Fruit fly (Drosophila melanogaster) whole organism, embryonic: ENCODE measurements around the gene CG3347.

Experiments used
- CG10366 ChIP-seq: fragments of 200-800 bp; sonication (Bioruptor generic); IDR thresholded peaks from 2 replicates; pipeline ENCODE4 v1.3.6; 2022; ENCODE audit warnings: missing biosample characterization, missing genetic modification characterization
- CG10654 ChIP-seq: fragments of 200-800 bp; sonication (Bioruptor generic); optimal IDR thresholded peaks from 2 replicates; lab custom pipeline; 2016; ENCODE audit warnings: missing biosample characterization, missing genetic modification characterization
- CG10979 ChIP-seq: fragments of 200-800 bp; sonication (Bioruptor generic); optimal IDR thresholded peaks from 2 replicates; lab custom pipeline; 2018; ENCODE audit warnings: missing biosample characterization, mild to moderate bottlenecking, missing genetic modification characterization, moderate library complexity
- CG11560 ChIP-seq: fragments of 200-800 bp; sonication (Bioruptor generic); IDR thresholded peaks from 3 replicates; pipeline ENCODE4 v1.3.6; 2022; ENCODE audit warnings: missing biosample characterization, missing genetic modification characterization
- CG18011 ChIP-seq: fragments of 200-800 bp; sonication (Bioruptor generic); optimal IDR thresholded peaks from 2 replicates; lab custom pipeline; 2017; ENCODE audit warnings: missing biosample characterization, missing genetic modification characterization, mild to moderate bottlenecking, moderate library complexity, missing genotype
- CG2889 ChIP-seq: fragments of 200-800 bp; sonication (Bioruptor generic); IDR thresholded peaks from 3 replicates; pipeline ENCODE4 v1.3.6; 2022; ENCODE audit warnings: missing biosample characterization, missing genetic modification characterization
- CG31388 ChIP-seq: fragments of 200-800 bp; sonication (Bioruptor generic); optimal IDR thresholded peaks from 2 replicates; lab custom pipeline; 2016; ENCODE audit warnings: missing biosample characterization, missing genetic modification characterization
- CG3163 ChIP-seq: fragments of 200-800 bp; sonication (Bioruptor generic); optimal IDR thresholded peaks from 3 replicates; lab custom pipeline; 2016; ENCODE audit warnings: missing biosample characterization, missing genetic modification characterization
- CG3726 ChIP-seq: fragments of 200-800 bp; sonication (Bioruptor generic); IDR thresholded peaks from 3 replicates; pipeline ENCODE4, ENCODE4 v1.3.6; 2022; ENCODE audit warnings: missing biosample characterization, missing genetic modification characterization
- CG4328 ChIP-seq: fragments of 200-800 bp; sonication (Bioruptor generic); optimal IDR thresholded peaks from 3 replicates; lab custom pipeline; 2017; ENCODE audit warnings: missing biosample characterization, missing genetic modification reagents, missing genetic modification characterization
- CG6683 ChIP-seq: fragments of 200-800 bp; sonication (Bioruptor generic); optimal IDR thresholded peaks from 2 replicates; lab custom pipeline; 2017; ENCODE audit warnings: missing biosample characterization, mild to moderate bottlenecking, missing genetic modification characterization, missing genetic modification reagents
- CG6765 ChIP-seq: fragments of 200-800 bp; sonication (Bioruptor generic); optimal IDR thresholded peaks from 3 replicates; lab custom pipeline; 2017; ENCODE audit warnings: missing biosample characterization, mild to moderate bottlenecking, missing genetic modification characterization
- CG8944 ChIP-seq: fragments of 200-800 bp; sonication (Bioruptor generic); optimal IDR thresholded peaks from 3 replicates; lab custom pipeline; 2016; ENCODE audit warnings: missing biosample characterization, missing genetic modification characterization
- Chrac-16 ChIP-seq: fragments of 200-800 bp; sonication (Bioruptor generic); optimal IDR thresholded peaks from 3 replicates; lab custom pipeline; 2016; ENCODE audit warnings: missing biosample characterization, missing genetic modification characterization
- Dbx ChIP-seq: fragments of 200-800 bp; sonication (Bioruptor generic); IDR thresholded peaks from 3 replicates; pipeline ENCODE4 v1.3.6; 2022; ENCODE audit warnings: missing biosample characterization, missing genetic modification characterization
- Dip3 ChIP-seq: fragments of 200-800 bp; sonication (Bioruptor generic); optimal IDR thresholded peaks from 3 replicates; lab custom pipeline; 2016; ENCODE audit warnings: missing biosample characterization, missing genetic modification characterization
- HLH54F ChIP-seq: fragments of 200-800 bp; sonication (Bioruptor generic); optimal IDR thresholded peaks from 3 replicates; lab custom pipeline; 2016; ENCODE audit warnings: missing biosample characterization, missing genetic modification characterization
- Hey ChIP-seq: fragments of 200-800 bp; sonication (Bioruptor generic); optimal IDR thresholded peaks from 3 replicates; lab custom pipeline; 2018; ENCODE audit warnings: missing biosample characterization, mild to moderate bottlenecking, missing genetic modification characterization
- Hr51 ChIP-seq, 2 experiments: fragments of 200-800 bp; sonication (Bioruptor generic); optimal IDR thresholded peaks; 2 replicates in 1 of 2; 3 replicates in 1 of 2; lab custom pipeline; 2016 to 2018; ENCODE audit warnings: missing biosample characterization in 2 of 2, missing genetic modification characterization in 2 of 2, mild to moderate bottlenecking in 1 of 2, moderate library complexity in 1 of 2
- Lpt ChIP-seq: fragments of >200 bp; optimal IDR thresholded peaks from 2 replicates; lab custom pipeline; 2018; ENCODE audit warnings: missing biosample characterization, missing genetic modification characterization
- Mrtf ChIP-seq: fragments of 200-800 bp; sonication (Bioruptor generic); IDR thresholded peaks from 3 replicates; pipeline ENCODE4 v1.3.6; 2022; ENCODE audit warnings: missing biosample characterization, missing genetic modification characterization
- Optix ChIP-seq: fragments of 200-800 bp; sonication (Bioruptor generic); IDR thresholded peaks from 3 replicates; pipeline ENCODE4 v1.3.6; 2022; ENCODE audit warnings: missing biosample characterization, missing genetic modification characterization
- Poxn ChIP-seq: fragments of 200-800 bp; sonication (Bioruptor generic); IDR thresholded peaks from 2 replicates; pipeline ENCODE4 v1.3.6; 2022; ENCODE audit warnings: missing biosample characterization, missing genetic modification characterization
- Usf ChIP-seq: fragments of 200-800 bp; sonication (Bioruptor generic); optimal IDR thresholded peaks from 2 replicates; lab custom pipeline; 2017; ENCODE audit warnings: missing genotype, missing biosample characterization, missing genetic modification characterization
- YL-1 ChIP-seq: fragments of 200-800 bp; sonication (Bioruptor generic); optimal IDR thresholded peaks from 3 replicates; lab custom pipeline; 2017; ENCODE audit warnings: missing biosample characterization, mild to moderate bottlenecking, missing genetic modification characterization
- ato ChIP-seq: fragments of 200-800 bp; sonication (Bioruptor generic); IDR thresholded peaks from 2 replicates; pipeline ENCODE4 v1.3.6; 2022; ENCODE audit warnings: missing biosample characterization, missing genetic modification characterization; ENCODE audit not compliant: partially characterized antibody
- bab2 ChIP-seq: fragments of 200-800 bp; sonication (Bioruptor generic); optimal IDR thresholded peaks from 2 replicates; lab custom pipeline; 2016; ENCODE audit warnings: missing biosample characterization, missing genetic modification characterization
- bbx ChIP-seq: fragments of 200-800 bp; sonication (Bioruptor generic); IDR thresholded peaks from 2 replicates; pipeline ENCODE4 v1.3.6; 2022; ENCODE audit warnings: missing biosample characterization, missing genetic modification characterization; ENCODE audit not compliant: partially characterized antibody
- bowl ChIP-seq: fragments of 200-800 bp; sonication (Bioruptor generic); IDR thresholded peaks from 2 replicates; pipeline ENCODE4 v1.3.6; 2022; ENCODE audit warnings: missing biosample characterization, missing genetic modification characterization
- br ChIP-seq: fragments of >200 bp; optimal IDR thresholded peaks from 2 replicates; lab custom pipeline; 2017
- cas ChIP-seq: fragments of 200-800 bp; sonication (Bioruptor generic); IDR thresholded peaks from 2 replicates; pipeline ENCODE4 v1.3.6; 2022; ENCODE audit warnings: missing biosample characterization, missing genetic modification characterization
- chn ChIP-seq: fragments of 200-800 bp; sonication (Bioruptor generic); optimal IDR thresholded peaks from 2 replicates; lab custom pipeline; 2016; ENCODE audit warnings: missing biosample characterization, missing genetic modification characterization
- corto ChIP-seq: fragments of 200-800 bp; sonication (Bioruptor generic); optimal IDR thresholded peaks from 2 replicates; lab custom pipeline; 2016; ENCODE audit warnings: missing biosample characterization, mild to moderate bottlenecking, missing genetic modification characterization, moderate library complexity
- crol ChIP-seq: fragments of 200-800 bp; sonication (Bioruptor generic); IDR thresholded peaks from 2 replicates; pipeline ENCODE4 v1.3.6; 2022; ENCODE audit warnings: missing biosample characterization, missing genetic modification characterization
- dan ChIP-seq: fragments of 200-800 bp; sonication (Bioruptor generic); IDR thresholded peaks from 2 replicates; pipeline ENCODE4 v1.3.6; 2022; ENCODE audit warnings: missing biosample characterization, missing genetic modification characterization
- esg ChIP-seq: fragments of 200-800 bp; sonication (Bioruptor generic); conservative IDR thresholded peaks from 2 replicates; pipeline ENCODE4 v1.3.6; 2022; ENCODE audit warnings: missing biosample characterization, missing genetic modification characterization
- gcm2 ChIP-seq: fragments of 200-800 bp; sonication (Bioruptor generic); optimal IDR thresholded peaks from 2 replicates; lab custom pipeline; 2016; ENCODE audit warnings: missing biosample characterization, missing genetic modification characterization
- hb ChIP-seq: fragments of 200-800 bp; sonication (Bioruptor generic); IDR thresholded peaks from 3 replicates; pipeline ENCODE4 v1.3.6; 2022; ENCODE audit warnings: missing biosample characterization, missing genetic modification characterization; ENCODE audit not compliant: partially characterized antibody
- nerfin-1 ChIP-seq: fragments of 200-800 bp; sonication (Bioruptor generic); optimal IDR thresholded peaks from 3 replicates; lab custom pipeline; 2019; ENCODE audit warnings: missing biosample characterization, mild to moderate bottlenecking, missing genetic modification characterization, moderate library complexity
- nerfin-2 ChIP-seq: fragments of 200-800 bp; sonication (Bioruptor generic); IDR thresholded peaks from 2 replicates; pipeline ENCODE4 v1.3.6; 2022; ENCODE audit warnings: missing biosample characterization, missing genetic modification characterization; ENCODE audit not compliant: partially characterized antibody
- oc ChIP-seq: fragments of 200-800 bp; sonication (Bioruptor generic); optimal IDR thresholded peaks from 2 replicates; lab custom pipeline; 2018; ENCODE audit warnings: missing biosample characterization, mild to moderate bottlenecking, missing genetic modification characterization, moderate library complexity
- otp ChIP-seq: fragments of 200-800 bp; sonication (Bioruptor generic); IDR thresholded peaks from 3 replicates; pipeline ENCODE4, ENCODE4 v1.3.6; 2022; ENCODE audit warnings: missing biosample characterization, missing genetic modification characterization
- pita ChIP-seq: fragments of 200-800 bp; sonication (Bioruptor generic); optimal IDR thresholded peaks from 2 replicates; lab custom pipeline; 2017; ENCODE audit warnings: missing biosample characterization, mild to moderate bottlenecking, missing genetic modification characterization
- schlank ChIP-seq: fragments of 200-800 bp; sonication (Bioruptor generic); optimal IDR thresholded peaks from 2 replicates; lab custom pipeline; 2018; ENCODE audit warnings: missing biosample characterization, mild to moderate bottlenecking, missing genetic modification characterization
- slp2 ChIP-seq: fragments of 200-800 bp; sonication (Bioruptor generic); optimal IDR thresholded peaks from 2 replicates; lab custom pipeline; 2016; ENCODE audit warnings: missing biosample characterization, missing genetic modification characterization
- stwl ChIP-seq: fragments of 200-800 bp; sonication (Bioruptor generic); optimal IDR thresholded peaks from 3 replicates; lab custom pipeline; 2018; ENCODE audit warnings: missing biosample characterization, mild to moderate bottlenecking, missing genetic modification characterization, moderate library complexity
- vfl ChIP-seq: fragments of 200-800 bp; sonication (Bioruptor generic); optimal IDR thresholded peaks from 2 replicates; lab custom pipeline; 2016; ENCODE audit warnings: missing biosample characterization, missing genetic modification characterization
- vnd ChIP-seq: fragments of 200-800 bp; sonication (Bioruptor generic); IDR thresholded peaks from 3 replicates; pipeline ENCODE4 v1.3.6; 2022; ENCODE audit warnings: missing biosample characterization, missing genetic modification characterization; ENCODE audit not compliant: partially characterized antibody
- zen2 ChIP-seq: fragments of 200-800 bp; sonication (Bioruptor generic); IDR thresholded peaks from 3 replicates; pipeline ENCODE4 v1.3.6; 2022; ENCODE audit warnings: missing biosample characterization, missing genetic modification characterization; ENCODE audit not compliant: partially characterized antibody

Gene CG3347

DNA sequence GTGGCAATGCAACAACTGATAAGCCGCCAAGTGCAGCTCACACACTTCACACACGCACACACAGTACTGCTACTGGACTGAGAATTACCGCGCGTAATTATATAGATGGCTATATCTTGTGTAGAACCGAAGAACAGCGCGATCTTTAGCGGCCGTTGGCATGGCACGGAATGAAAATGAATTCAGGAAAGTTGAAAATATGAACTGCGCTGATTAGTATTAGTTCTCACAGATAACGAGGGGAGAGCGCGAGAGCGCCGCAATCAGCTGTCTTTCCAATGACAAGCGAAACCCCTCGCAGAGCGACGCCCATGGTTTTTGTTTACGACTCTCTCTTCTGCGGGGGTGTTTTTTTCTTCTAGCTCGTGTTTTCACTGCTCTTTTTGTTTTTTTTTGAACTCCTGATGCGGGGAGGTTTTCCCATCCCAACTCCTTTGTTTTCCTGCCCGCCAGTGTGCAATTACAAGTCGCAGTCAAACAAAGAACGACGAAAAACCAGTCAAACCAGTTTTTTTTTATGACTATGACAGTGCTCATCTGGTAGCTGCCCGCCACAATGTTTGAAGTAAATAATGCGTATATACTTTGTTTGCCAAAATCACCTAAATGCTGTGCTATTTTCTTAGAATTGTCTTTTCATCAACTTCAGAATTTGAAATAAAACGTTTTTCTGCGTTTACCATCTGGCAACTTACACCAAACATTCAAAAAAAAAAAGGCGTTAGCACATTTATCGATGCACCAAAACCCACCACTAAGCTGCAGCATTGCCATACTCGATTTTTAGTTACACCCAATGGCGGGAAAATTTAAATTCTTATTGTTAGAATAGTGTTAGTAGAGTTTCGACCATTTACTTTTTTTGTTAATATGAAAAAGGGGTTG, 34.0 kb downstream of the CG3347 start, which contains the start of gene CG9663 (continued):
- TF ChIP-seq CG2889 (GFP tag; lab: Robert Waterston, UW) (no peak), CG3726 (GFP tag; lab: Robert Waterston, UW) (no peak), Chrac-16 (GFP tag; lab: Kevin White, UChicago) (peak; percentile 3), Lpt (GFP tag; lab: Kevin White, UChicago) (no peak), hb (GFP tag; lab: Robert Waterston, UW) (no peak), Hr51 (GFP tag; optimal IDR thresholded peaks at IDR 0.05; lab: Kevin White, UChicago) (no peak), br (lab: Kevin White, UChicago) (no peak), CG3163 (GFP tag; lab: Kevin White, UChicago) (peak; percentile 22), CG18011 (GFP tag; lab: Kevin White, UChicago) (no peak), bbx (GFP tag; lab: Robert Waterston, UW) (no peak), Dip3 (GFP tag; lab: Kevin White, UChicago) (no peak), oc (tag; lab: Kevin White, UChicago) (peak; percentile 31), CG10366 (GFP tag; lab: Robert Waterston, UW) (no peak; the same call in 1 of the 2 replicates), HLH54F (GFP tag; lab: Kevin White, UChicago) (no peak), slp2 (GFP tag; lab: Kevin White, UChicago) (no peak), nerfin-1 (tag; lab: Kevin White, UChicago) (peak; percentile 27), CG8944 (no peak), vnd (GFP tag; lab: Robert Waterston, UW) (no peak), esg (GFP tag; lab: Robert Waterston, UW) (no peak), dan (GFP tag; lab: Robert Waterston, UW) (no peak), YL-1 (GFP tag; lab: Kevin White, UChicago) (peak; percentile 20), Poxn (no peak), Usf (GFP tag; lab: Kevin White, UChicago) (no peak), vfl (no peak), pita (no peak), CG6683 (GFP tag; lab: Kevin White, UChicago) (no peak), CG11560 (tag; lab: Robert Waterston, UW) (peak; percentile 92), CG4328 (no peak), bowl (peak; percentile 40; the same call in 1 of the 2 replicates), gcm2 (peak; percentile 51), nerfin-2 (GFP tag; lab: Robert Waterston, UW) (no peak), Dbx (GFP tag; lab: Robert Waterston, UW) (peak; percentile 35; the same call in 1 of the 3 replicates), schlank (tag; lab: Kevin White, UChicago) (peak; percentile 18), stwl (tag; lab: Kevin White, UChicago) (peak; percentile 95), corto (GFP tag; lab: Kevin White, UChicago) (peak; percentile 42), Hey (tag; lab: Kevin White, UChicago) (no peak), bab2 (GFP tag; lab: Kevin White, UChicago) (no peak), otp (GFP tag; lab: Robert Waterston, UW) (no peak; the same call in 2 of the 3 replicates), CG10979 (tag; lab: Kevin White, UChicago) (peak; percentile 5), Optix (GFP tag; lab: Robert Waterston, UW) (no peak), CG31388 (GFP tag; lab: Kevin White, UChicago) (no peak), chn (GFP tag; lab: Kevin White, UChicago) (peak; percentile 4), crol (GFP tag; lab: Robert Waterston, UW) (peak; percentile 67), CG6765 (GFP tag; lab: Kevin White, UChicago) (peak; percentile 14), CG10654 (GFP tag; lab: Kevin White, UChicago) (no peak), zen2 (GFP tag; lab: Robert Waterston, UW) (no peak; the same call in 2 of the 3 replicates), cas (no peak), Mrtf (GFP tag; lab: Robert Waterston, UW) (no peak), ato (GFP tag; lab: Robert Waterston, UW) (0 out of 2 replicates have a peak, but pooled peaks have one; percentile 9)
